Worm (Caenorhabditis elegans): ENCODE measurements around the gene srh-222.

Gene srh-222

DNA sequence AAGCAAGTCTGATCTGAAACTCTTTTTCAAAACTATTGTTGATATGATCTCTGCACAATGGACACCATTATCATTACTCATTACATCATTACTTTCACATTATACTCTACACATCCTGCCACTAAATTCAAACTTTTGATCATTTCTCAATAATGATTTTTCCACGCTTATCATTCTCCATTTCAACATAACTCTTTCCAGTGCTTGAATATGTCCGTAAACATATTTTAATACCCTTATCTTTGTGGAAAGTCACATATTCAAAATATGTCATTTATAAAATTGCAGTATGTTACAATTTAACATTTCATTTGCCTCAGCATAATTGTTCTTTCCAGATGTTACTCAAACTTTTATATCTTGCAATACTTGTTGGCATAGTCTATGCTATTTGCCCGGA, 19.2 kb upstream of the srh-222 start, which contains the start of gene clec-75:
clec-75 (plus strand) TSS at position 339 of the 400 bp plus-strand sequence.
- no peak for TF ChIP-seq flt-1 (GFP tag; IDR thresholded peaks at IDR 0.05)
- no peak for TF ChIP-seq ets-7 (tag; optimal IDR thresholded peaks at IDR 0.05)
- TF ChIP-seq tbx-11 (GFP tag; IDR thresholded peaks at IDR 0.05) = no peak
- no peak for TF ChIP-seq ceh-13 (GFP tag; optimal IDR thresholded peaks at IDR 0.05)
- no peak for TF ChIP-seq B0310.2 (tag; optimal IDR thresholded peaks at IDR 0.05)
- no peak for TF ChIP-seq hmbx-1 (tag; optimal IDR thresholded peaks at IDR 0.05)
- TF ChIP-seq sea-1 (GFP tag; conservative IDR thresholded peaks at IDR 0.05) = no peak
- TF ChIP-seq tra-4 (tag; optimal IDR thresholded peaks at IDR 0.05) = no peak
- no peak for TF ChIP-seq aly-1 (tag; optimal IDR thresholded peaks at IDR 0.05)
- TF ChIP-seq pes-1 (GFP tag; IDR thresholded peaks at IDR 0.05) = no peak
- no peak for TF ChIP-seq tbx-37 (GFP tag; conservative IDR thresholded peaks at IDR 0.05)
- TF ChIP-seq hmg-4 (GFP tag; optimal IDR thresholded peaks at IDR 0.05) = no peak

DNA sequence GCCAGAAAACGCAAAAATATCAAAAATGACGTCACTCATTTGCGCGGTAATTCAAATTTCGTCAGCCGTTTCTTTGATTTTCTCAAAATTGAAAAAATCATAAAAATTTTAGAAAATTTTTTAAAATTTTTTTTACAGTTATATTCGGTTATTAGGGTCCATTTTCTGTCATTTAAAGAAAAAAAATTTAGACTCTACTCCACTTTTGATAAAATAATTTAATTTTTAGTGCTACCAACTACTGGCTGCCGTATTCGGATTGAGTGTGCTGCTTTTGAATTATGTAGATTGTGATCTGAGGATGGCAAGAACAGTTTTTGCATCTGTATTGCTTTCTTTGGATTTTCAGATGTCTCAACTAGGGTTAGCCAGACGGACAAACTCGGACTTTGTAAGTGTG, 17.0 kb upstream of the srh-222 start, which contains the start of gene Y46C8AM.1:
Y46C8AM.1 (plus strand) TSS at position 301 of the 400 bp plus-strand sequence.
- TF ChIP-seq hnd-1 (tag; optimal IDR thresholded peaks at IDR 0.05) (no peak), tbx-37 (GFP tag; conservative IDR thresholded peaks at IDR 0.05) (no peak), hmg-4 (GFP tag; optimal IDR thresholded peaks at IDR 0.05) (no peak), ama-1 (optimal IDR thresholded peaks at IDR 0.05) (no peak), F13C5.2 (tag; optimal IDR thresholded peaks at IDR 0.05) (no peak), ceh-13 (GFP tag; optimal IDR thresholded peaks at IDR 0.05) (no peak), aly-1 (tag; optimal IDR thresholded peaks at IDR 0.05) (no peak), tbx-11 (GFP tag; IDR thresholded peaks at IDR 0.05) (no peak), tra-4 (tag; optimal IDR thresholded peaks at IDR 0.05) (no peak), scrt-1 (GFP tag; IDR thresholded peaks at IDR 0.05) (no peak), flt-1 (GFP tag; IDR thresholded peaks at IDR 0.05) (no peak)

- TF ChIP-seq sea-1 (GFP tag; conservative IDR thresholded peaks at IDR 0.05) = no peak
- no peak for TF ChIP-seq ets-7 (tag; optimal IDR thresholded peaks at IDR 0.05)
- no peak for TF ChIP-seq ceh-36 (tag; optimal IDR thresholded peaks at IDR 0.05)
- no peak for TF ChIP-seq tra-4 (tag; optimal IDR thresholded peaks at IDR 0.05)
- no peak for TF ChIP-seq pes-1 (GFP tag; IDR thresholded peaks at IDR 0.05)
- no peak for TF ChIP-seq ama-1 (optimal IDR thresholded peaks at IDR 0.05)
- TF ChIP-seq tbx-11 (GFP tag; IDR thresholded peaks at IDR 0.05) = no peak
- TF ChIP-seq tbx-37 (GFP tag; conservative IDR thresholded peaks at IDR 0.05) = no peak
- no peak for TF ChIP-seq hmg-4 (GFP tag; optimal IDR thresholded peaks at IDR 0.05)
- TF ChIP-seq ceh-13 (GFP tag; optimal IDR thresholded peaks at IDR 0.05) = no peak
- no peak for TF ChIP-seq F13C5.2 (tag; optimal IDR thresholded peaks at IDR 0.05)
- TF ChIP-seq B0310.2 (tag; optimal IDR thresholded peaks at IDR 0.05) = no peak
- TF ChIP-seq scrt-1 (GFP tag; IDR thresholded peaks at IDR 0.05) = no peak
- TF ChIP-seq hmbx-1 (tag; optimal IDR thresholded peaks at IDR 0.05) = no peak
- no peak for TF ChIP-seq flt-1 (GFP tag; IDR thresholded peaks at IDR 0.05)
- TF ChIP-seq aly-1 (tag; optimal IDR thresholded peaks at IDR 0.05) = no peak
- TF ChIP-seq hnd-1 (tag; optimal IDR thresholded peaks at IDR 0.05) = no peak
These were observed 16.1 kb upstream of the srh-222 start for ce11 chrIV:3963498-3963897.

DNA sequence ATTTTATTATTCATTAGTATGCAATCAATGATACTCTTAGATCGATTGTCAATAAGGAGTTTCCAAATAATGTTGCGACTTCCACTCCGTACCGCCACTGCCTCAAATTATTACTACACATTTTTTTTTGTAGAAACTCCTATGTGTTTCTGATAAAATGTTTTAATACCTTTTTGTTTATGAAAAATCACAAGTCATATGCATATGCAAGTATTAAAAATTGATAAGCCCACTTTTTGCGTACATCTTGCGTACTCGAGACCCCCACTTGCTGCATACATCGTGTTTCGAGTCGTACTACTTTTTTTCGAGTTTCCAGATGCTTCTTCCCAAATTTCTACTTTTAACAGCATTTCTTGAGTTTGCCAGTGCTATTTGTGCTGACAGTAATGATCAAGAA, 14.6 kb upstream of the srh-222 start, which contains the start of gene clec-76:
clec-76 (plus strand) TSS at position 234 of the 400 bp plus-strand sequence.
- TF ChIP-seq ceh-36 (tag; optimal IDR thresholded peaks at IDR 0.05) (no peak), F13C5.2 (tag; optimal IDR thresholded peaks at IDR 0.05) (no peak)

DNA sequence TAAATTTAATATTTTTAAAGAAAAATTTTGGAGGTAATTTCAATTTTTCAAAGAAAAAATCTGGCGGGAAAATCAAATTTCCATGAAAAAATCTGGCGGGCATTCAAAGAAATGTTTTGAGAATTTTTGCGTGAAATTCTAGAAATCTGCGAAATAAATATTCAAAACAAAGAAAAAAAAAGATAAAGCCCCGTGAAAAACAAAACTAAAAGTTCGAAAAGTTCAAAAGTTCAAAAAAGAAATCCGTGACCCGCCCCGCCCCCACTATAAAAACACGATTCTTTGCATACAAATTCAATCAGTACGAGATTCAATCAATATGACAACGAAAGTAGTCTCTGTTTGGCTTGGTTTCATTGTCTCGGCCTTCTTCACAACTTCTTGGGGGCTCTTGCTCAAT, 6.6 kb upstream of the srh-222 start, which contains the start of gene clec-79:
clec-79 (plus strand) TSS at position 301 of the 400 bp plus-strand sequence.
- TF ChIP-seq ama-1 (optimal IDR thresholded peaks at IDR 0.05) = no peak
- TF ChIP-seq flt-1 (GFP tag; IDR thresholded peaks at IDR 0.05) = no peak
- TF ChIP-seq B0310.2 (tag; optimal IDR thresholded peaks at IDR 0.05) = no peak
- no peak for TF ChIP-seq tbx-11 (GFP tag; IDR thresholded peaks at IDR 0.05)
- TF ChIP-seq scrt-1 (GFP tag; IDR thresholded peaks at IDR 0.05) = no peak
- no peak for TF ChIP-seq sea-1 (GFP tag; conservative IDR thresholded peaks at IDR 0.05)

DNA sequence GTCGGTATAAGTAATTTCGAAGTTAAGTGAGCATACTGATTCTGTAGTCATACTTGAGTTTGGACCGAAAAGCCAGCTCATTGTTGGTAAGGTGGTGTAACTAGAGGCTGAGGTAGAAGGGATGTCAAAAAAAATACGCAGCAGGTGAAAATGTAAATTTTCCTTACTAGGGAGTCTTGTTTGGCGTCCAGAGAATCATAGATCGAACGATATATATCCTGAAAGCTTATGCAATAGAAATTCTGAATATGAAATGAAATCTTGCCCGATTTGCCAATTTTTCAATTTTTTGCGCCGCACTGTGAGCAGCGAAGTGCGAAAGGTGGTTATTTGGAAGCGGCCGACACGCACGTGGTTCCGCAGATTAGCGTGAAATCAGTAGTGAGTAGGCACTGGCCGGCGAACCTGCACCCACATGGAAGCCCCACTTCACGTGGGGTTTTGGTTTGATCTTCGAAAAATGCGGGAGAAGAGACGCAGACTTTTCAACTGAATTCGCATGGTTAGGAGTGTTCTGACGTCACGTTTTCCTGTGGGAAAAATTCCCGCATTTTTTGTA, 1.6 kb upstream of the srh-222 start, which contains the start of gene srh-220:
srh-220 (minus strand) TSS at position 51 of the 559 bp plus-strand sequence.
- TF ChIP-seq F13C5.2 (tag; optimal IDR thresholded peaks at IDR 0.05) (no peak), tra-4 (tag; optimal IDR thresholded peaks at IDR 0.05) (no peak), aly-1 (tag; optimal IDR thresholded peaks at IDR 0.05) (no peak), scrt-1 (GFP tag; IDR thresholded peaks at IDR 0.05) (no peak), hmg-4 (GFP tag; optimal IDR thresholded peaks at IDR 0.05) (no peak)

ce11 chrIV:3981601-3982000, 2.0 kb downstream of the srh-222 start, which contains the start of gene srh-223:
srh-223 (plus strand) TSS chrIV:3981901.
- no peak for TF ChIP-seq ets-7 (tag; optimal IDR thresholded peaks at IDR 0.05)
- TF ChIP-seq pes-1 (GFP tag; IDR thresholded peaks at IDR 0.05) = no peak
- no peak for TF ChIP-seq hmg-4 (GFP tag; optimal IDR thresholded peaks at IDR 0.05)
- TF ChIP-seq ama-1 (optimal IDR thresholded peaks at IDR 0.05) = no peak
- TF ChIP-seq tbx-11 (GFP tag; IDR thresholded peaks at IDR 0.05) = no peak
- no peak for TF ChIP-seq sea-1 (GFP tag; conservative IDR thresholded peaks at IDR 0.05)

- TF ChIP-seq tbx-37 (GFP tag; conservative IDR thresholded peaks at IDR 0.05) = no peak
- TF ChIP-seq B0310.2 (tag; optimal IDR thresholded peaks at IDR 0.05) = no peak
These were observed 8.5 kb downstream of the srh-222 start for ce11 chrIV:3988132-3988531.
